Fruit fly (Drosophila melanogaster) whole organism, embryonic: ENCODE measurements around the gene Gcn5.

ENCODE experiments used
- CG10462 ChIP-seq: fragments of 200-800 bp; sonication (Bioruptor generic); optimal IDR thresholded peaks from 2 replicates; lab custom pipeline; 2016; ENCODE audit warnings: missing biosample characterization, missing genetic modification characterization
- CG11085 ChIP-seq: fragments of 200-800 bp; sonication (Bioruptor generic); IDR thresholded peaks from 2 replicates; pipeline ENCODE4 v1.3.6; 2022; ENCODE audit warnings: missing biosample characterization, missing genetic modification characterization
- CG11560 ChIP-seq: fragments of 200-800 bp; sonication (Bioruptor generic); IDR thresholded peaks from 3 replicates; pipeline ENCODE4 v1.3.6; 2022; ENCODE audit warnings: missing biosample characterization, missing genetic modification characterization
- CG12104 ChIP-seq: fragments of 200-800 bp; sonication (Bioruptor generic); optimal IDR thresholded peaks from 3 replicates; lab custom pipeline; 2016; ENCODE audit warnings: missing biosample characterization, missing genetic modification characterization
- CG13894 ChIP-seq: fragments of 200-800 bp; sonication (Bioruptor generic); optimal IDR thresholded peaks from 3 replicates; lab custom pipeline; 2018; ENCODE audit warnings: missing biosample characterization, mild to moderate bottlenecking, missing genetic modification characterization, moderate library complexity
- CG15696 ChIP-seq: fragments of 200-800 bp; sonication (Bioruptor generic); optimal IDR thresholded peaks from 2 replicates; lab custom pipeline; 2019; ENCODE audit warnings: missing biosample characterization, mild to moderate bottlenecking, missing genetic modification characterization, moderate library complexity
- CG1603 ChIP-seq: fragments of 200-800 bp; sonication (Bioruptor generic); optimal IDR thresholded peaks from 2 replicates; lab custom pipeline; 2019; ENCODE audit warnings: missing biosample characterization, mild to moderate bottlenecking, missing genetic modification characterization, moderate library complexity
- CG17912 ChIP-seq: fragments of 200-800 bp; sonication (Bioruptor generic); optimal IDR thresholded peaks from 2 replicates; lab custom pipeline; 2018; ENCODE audit warnings: missing biosample characterization, mild to moderate bottlenecking, missing genetic modification characterization
- CG18476 ChIP-seq: fragments of 200-800 bp; sonication (Bioruptor generic); optimal IDR thresholded peaks from 2 replicates; lab custom pipeline; 2016; ENCODE audit warnings: missing biosample characterization, mild to moderate bottlenecking, missing genetic modification characterization
- CG18619 ChIP-seq: fragments of 200-800 bp; sonication (Bioruptor generic); optimal IDR thresholded peaks from 3 replicates; lab custom pipeline; 2017; ENCODE audit warnings: missing biosample characterization, mild to moderate bottlenecking, missing genetic modification characterization
- CG32532 ChIP-seq: fragments of 200-800 bp; sonication (Bioruptor generic); IDR thresholded peaks from 2 replicates; pipeline ENCODE4 v1.3.6; 2022; ENCODE audit warnings: missing biosample characterization, missing genetic modification characterization
- CG3281 ChIP-seq: fragments of 200-800 bp; sonication (Bioruptor generic); optimal IDR thresholded peaks from 3 replicates; lab custom pipeline; 2017; ENCODE audit warnings: missing biosample characterization, mild to moderate bottlenecking, missing genetic modification characterization
- CG3838 ChIP-seq: fragments of 200-800 bp; sonication (Bioruptor generic); optimal IDR thresholded peaks from 3 replicates; lab custom pipeline; 2016; ENCODE audit warnings: missing biosample characterization, missing genetic modification characterization
- CG3847 ChIP-seq: fragments of 200-800 bp; sonication (Bioruptor generic); IDR thresholded peaks from 2 replicates; pipeline ENCODE4 v1.3.6; 2022; ENCODE audit warnings: missing biosample characterization, missing genetic modification characterization
- CG42726 ChIP-seq: fragments of 200-800 bp; sonication (Bioruptor generic); IDR thresholded peaks from 2 replicates; pipeline ENCODE4 v1.3.6; 2022; ENCODE audit warnings: missing biosample characterization, missing genetic modification characterization; ENCODE audit not compliant: partially characterized antibody
- CG4282 ChIP-seq: fragments of 200-800 bp; sonication (Bioruptor generic); optimal IDR thresholded peaks from 2 replicates; lab custom pipeline; 2016; ENCODE audit warnings: missing biosample characterization, missing genetic modification characterization
- CG6175 ChIP-seq: fragments of 200-800 bp; sonication (Bioruptor generic); IDR thresholded peaks from 3 replicates; pipeline ENCODE4 v1.3.6; 2022; ENCODE audit warnings: missing biosample characterization, missing genetic modification characterization
- CG7556 ChIP-seq: fragments of 200-800 bp; sonication (Bioruptor generic); optimal IDR thresholded peaks from 2 replicates; lab custom pipeline; 2017; ENCODE audit warnings: missing biosample characterization, mild to moderate bottlenecking, missing genetic modification characterization
- D19A ChIP-seq: fragments of 200-800 bp; optimal IDR thresholded peaks from 3 replicates; lab custom pipeline; 2019; ENCODE audit warnings: missing biosample characterization, mild to moderate bottlenecking, missing genetic modification characterization, moderate library complexity
- Doc3 ChIP-seq: fragments of 200-800 bp; sonication (Bioruptor generic); IDR thresholded peaks from 3 replicates; pipeline ENCODE4 v1.3.6; 2022; ENCODE audit warnings: missing biosample characterization, missing genetic modification characterization; ENCODE audit not compliant: partially characterized antibody
- Fer2 ChIP-seq: fragments of 200-800 bp; sonication (Bioruptor generic); optimal IDR thresholded peaks from 2 replicates; lab custom pipeline; 2018; ENCODE audit warnings: missing biosample characterization, mild to moderate bottlenecking, missing genetic modification characterization, moderate library complexity
- Gug ChIP-seq: fragments of 200-800 bp; sonication (Bioruptor generic); IDR thresholded peaks from 4 replicates; pipeline ENCODE4 v1.3.6; 2022; ENCODE audit warnings: missing biosample characterization, missing genetic modification characterization
- HmgZ ChIP-seq: fragments of 200-800 bp; sonication (Bioruptor generic); optimal IDR thresholded peaks from 2 replicates; lab custom pipeline; 2018; ENCODE audit warnings: missing biosample characterization, mild to moderate bottlenecking, missing genetic modification characterization
- Med ChIP-seq: fragments of 200-800 bp; sonication (Bioruptor generic); peaks from one replicate; lab custom pipeline; 2016; ENCODE audit warnings: missing biosample characterization, missing genetic modification characterization, mild to moderate bottlenecking, inconsistent platforms, moderate library complexity
- Mes4 ChIP-seq: fragments of 200-800 bp; sonication (Bioruptor generic); optimal IDR thresholded peaks from 2 replicates; lab custom pipeline; 2016; ENCODE audit warnings: missing biosample characterization, missing genetic modification characterization
- NC2α ChIP-seq: fragments of 200-800 bp; sonication (Bioruptor generic); optimal IDR thresholded peaks from 2 replicates; lab custom pipeline; 2016; ENCODE audit warnings: missing biosample characterization, missing genetic modification characterization
- Oaz ChIP-seq: fragments of 200-800 bp; sonication (Bioruptor generic); IDR thresholded peaks from 2 replicates; pipeline ENCODE4 v1.3.6; 2022; ENCODE audit warnings: missing biosample characterization, missing genetic modification characterization
- Oli ChIP-seq: fragments of 200-800 bp; sonication (Bioruptor generic); optimal IDR thresholded peaks from 2 replicates; lab custom pipeline; 2018; ENCODE audit warnings: missing biosample characterization, mild to moderate bottlenecking, missing genetic modification characterization, moderate library complexity
- Poxn ChIP-seq: fragments of 200-800 bp; sonication (Bioruptor generic); IDR thresholded peaks from 2 replicates; pipeline ENCODE4 v1.3.6; 2022; ENCODE audit warnings: missing biosample characterization, missing genetic modification characterization
- Rfx ChIP-seq: fragments of 200-800 bp; sonication (Bioruptor generic); IDR thresholded peaks from 2 replicates; pipeline ENCODE4 v1.3.6; 2022; ENCODE audit warnings: missing biosample characterization, missing genetic modification characterization
- Stat92E ChIP-seq, 3 experiments: fragments of >200 bp in 2 of 3; fragments of 200-800 bp in 1 of 3; sonication (Bioruptor generic) in 1 of 3; optimal IDR thresholded peaks; 2 replicates each; lab custom pipeline; 2017 to 2019; ENCODE audit warnings: missing biosample characterization in 3 of 3, missing genetic modification characterization in 3 of 3, mild to moderate bottlenecking in 1 of 3, moderate library complexity in 1 of 3
- Vsx1 ChIP-seq: fragments of 200-800 bp; sonication (Bioruptor generic); optimal IDR thresholded peaks from 2 replicates; lab custom pipeline; 2017; ENCODE audit warnings: missing biosample characterization, mild to moderate bottlenecking, missing genetic modification characterization, missing genetic modification reagents
- Xrp1 ChIP-seq: fragments of 200-800 bp; sonication (Bioruptor generic); IDR thresholded peaks from 2 replicates; pipeline ENCODE4 v1.3.6; 2022; ENCODE audit warnings: missing biosample characterization, missing genetic modification characterization
- bab2 ChIP-seq: fragments of 200-800 bp; sonication (Bioruptor generic); optimal IDR thresholded peaks from 2 replicates; lab custom pipeline; 2016; ENCODE audit warnings: missing biosample characterization, missing genetic modification characterization
- cad ChIP-seq: fragments of >200 bp; optimal IDR thresholded peaks from 2 replicates; lab custom pipeline; 2017; ENCODE audit warnings: missing biosample characterization, missing genetic modification characterization
- caup ChIP-seq: fragments of 200-800 bp; sonication (Bioruptor generic); optimal IDR thresholded peaks from 3 replicates; lab custom pipeline; 2017; ENCODE audit warnings: missing biosample characterization, mild to moderate bottlenecking, missing genetic modification characterization, moderate library complexity; ENCODE audit not compliant: severe bottlenecking
- da ChIP-seq: fragments of 200-800 bp; sonication (Bioruptor generic); optimal IDR thresholded peaks from 2 replicates; lab custom pipeline; 2016; ENCODE audit warnings: missing biosample characterization, missing genetic modification characterization
- dan ChIP-seq: fragments of 200-800 bp; sonication (Bioruptor generic); IDR thresholded peaks from 2 replicates; pipeline ENCODE4 v1.3.6; 2022; ENCODE audit warnings: missing biosample characterization, missing genetic modification characterization
- disco-r ChIP-seq: fragments of 200-800 bp; sonication (Bioruptor generic); optimal IDR thresholded peaks from 2 replicates; lab custom pipeline; 2016; ENCODE audit warnings: missing biosample characterization, missing genetic modification characterization
- eve ChIP-seq, 2 experiments: fragments of >200 bp; optimal IDR thresholded peaks; 2 replicates each; lab custom pipeline; 2017; ENCODE audit warnings: missing biosample characterization in 2 of 2, missing genetic modification characterization in 2 of 2
- hth ChIP-seq: fragments of >200 bp; optimal IDR thresholded peaks from 2 replicates; lab custom pipeline; 2017; ENCODE audit warnings: inconsistent platforms
- ken ChIP-seq: fragments of 200-800 bp; sonication (Bioruptor generic); IDR thresholded peaks from 3 replicates; pipeline ENCODE4 v1.3.6; 2022; ENCODE audit warnings: missing biosample characterization, missing genetic modification characterization
- mam ChIP-seq: fragments of 200-800 bp; sonication (Bioruptor generic); optimal IDR thresholded peaks from 3 replicates; lab custom pipeline; 2016; ENCODE audit warnings: missing biosample characterization, missing genetic modification characterization
- nerfin-1 ChIP-seq: fragments of 200-800 bp; sonication (Bioruptor generic); optimal IDR thresholded peaks from 3 replicates; lab custom pipeline; 2019; ENCODE audit warnings: missing biosample characterization, mild to moderate bottlenecking, missing genetic modification characterization, moderate library complexity
- nmo ChIP-seq: fragments of 200-800 bp; sonication (Bioruptor generic); optimal IDR thresholded peaks from 2 replicates; lab custom pipeline; 2018; ENCODE audit warnings: missing biosample characterization, mild to moderate bottlenecking, missing genetic modification characterization, moderate library complexity
- pros ChIP-seq: fragments of 200-800 bp; sonication (Bioruptor generic); optimal IDR thresholded peaks from 3 replicates; lab custom pipeline; 2019; ENCODE audit warnings: missing biosample characterization, mild to moderate bottlenecking, missing genetic modification characterization, moderate library complexity
- pzg ChIP-seq: fragments of 200-800 bp; sonication (Bioruptor generic); optimal IDR thresholded peaks from 3 replicates; lab custom pipeline; 2018; ENCODE audit warnings: missing biosample characterization, mild to moderate bottlenecking, missing genetic modification characterization, moderate library complexity
- sug ChIP-seq: fragments of 200-800 bp; optimal IDR thresholded peaks from 2 replicates; lab custom pipeline; 2019; ENCODE audit warnings: missing biosample characterization, mild to moderate bottlenecking, missing genetic modification characterization, moderate library complexity
- vnd ChIP-seq: fragments of 200-800 bp; sonication (Bioruptor generic); IDR thresholded peaks from 3 replicates; pipeline ENCODE4 v1.3.6; 2022; ENCODE audit warnings: missing biosample characterization, missing genetic modification characterization; ENCODE audit not compliant: partially characterized antibody
- zen2 ChIP-seq: fragments of 200-800 bp; sonication (Bioruptor generic); IDR thresholded peaks from 3 replicates; pipeline ENCODE4 v1.3.6; 2022; ENCODE audit warnings: missing biosample characterization, missing genetic modification characterization; ENCODE audit not compliant: partially characterized antibody
- zf30C ChIP-seq: fragments of 200-800 bp; sonication (Bioruptor generic); optimal IDR thresholded peaks from 3 replicates; lab custom pipeline; 2018; ENCODE audit warnings: missing biosample characterization, mild to moderate bottlenecking, missing genetic modification characterization

The Gcn5 gene

DNA sequence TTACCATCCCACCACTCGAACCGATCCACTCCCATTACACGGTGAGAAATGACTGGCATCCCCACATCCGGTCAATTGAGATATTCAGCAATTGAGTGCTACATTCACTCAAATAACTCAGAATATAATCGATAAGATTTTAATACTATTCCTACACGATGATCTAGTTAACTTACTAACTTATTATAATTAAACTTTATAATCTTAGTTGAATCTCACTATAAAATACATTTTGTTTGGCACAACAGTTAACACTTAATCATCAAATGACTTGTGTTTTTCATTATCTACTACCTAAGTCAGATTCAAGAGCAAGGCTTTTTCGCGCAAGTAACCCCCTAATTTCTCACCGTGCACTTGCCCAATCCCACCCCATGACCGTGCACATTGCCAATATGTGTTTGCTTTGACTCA is 28.5 kb downstream of the Gcn5 start (continued):
- TF ChIP-seq Stat92E (GFP tag; optimal IDR thresholded peaks at IDR 0.05; lab: Kevin White, UChicago), result no peak
- TF ChIP-seq CG12104 (GFP tag; lab: Kevin White, UChicago), result peak; percentile 7
- no peak for TF ChIP-seq Gug (GFP tag; lab: Robert Waterston, UW)
- TF ChIP-seq CG3847 (GFP tag; lab: Robert Waterston, UW), result no peak
- TF ChIP-seq caup (GFP tag; lab: Kevin White, UChicago), result peak; percentile 11
- peak; percentile 56 for TF ChIP-seq CG7556
- no peak for TF ChIP-seq disco-r (GFP tag; lab: Kevin White, UChicago)
- no peak for TF ChIP-seq NC2α
- TF ChIP-seq vnd, result no peak
- peak; percentile 8 for TF ChIP-seq mam
- TF ChIP-seq Poxn, result no peak
- TF ChIP-seq zen2 (GFP tag; lab: Robert Waterston, UW), result no peak
- TF ChIP-seq Xrp1 (GFP tag; lab: Robert Waterston, UW), result 0 out of 2 replicates have a peak, but pooled peaks have one; percentile 26
- TF ChIP-seq pzg (GFP tag; lab: Kevin White, UChicago), result no peak
- TF ChIP-seq CG11560 (tag; lab: Robert Waterston, UW), result 0 out of 3 replicates have a peak, but pooled peaks have one; percentile 30
- no peak for TF ChIP-seq da
- TF ChIP-seq CG32532, result peak; percentile 4; the same call in 1 of the 2 replicates
- TF ChIP-seq Oli (tag; lab: Kevin White, UChicago), result peak; percentile 43
- no peak for TF ChIP-seq CG13894 (tag; lab: Kevin White, UChicago)
- 0 out of 2 replicates have a peak, but pooled peaks have one; percentile 19 for TF ChIP-seq Rfx (GFP tag; lab: Robert Waterston, UW)
- TF ChIP-seq D19A (tag; lab: Kevin White, UChicago), result peak; percentile 43
- no peak for TF ChIP-seq CG3838 (GFP tag; lab: Kevin White, UChicago)
- peak; percentile 35 for TF ChIP-seq nerfin-1 (tag; lab: Kevin White, UChicago)
- no peak for TF ChIP-seq Oaz (GFP tag; lab: Robert Waterston, UW)
- no peak for TF ChIP-seq Fer2 (tag; lab: Kevin White, UChicago)
- TF ChIP-seq CG11085 (GFP tag; lab: Robert Waterston, UW), result no peak
- peak; percentile 8 for TF ChIP-seq Vsx1 (GFP tag; lab: Kevin White, UChicago)
- no peak for TF ChIP-seq pros
- peak; percentile 16 for TF ChIP-seq CG18619 (GFP tag; lab: Kevin White, UChicago)
- TF ChIP-seq CG10462 (GFP tag; lab: Kevin White, UChicago), result no peak
- TF ChIP-seq cad (GFP tag; lab: Kevin White, UChicago), result no peak
- peak; percentile 29 for TF ChIP-seq HmgZ (tag; lab: Kevin White, UChicago)
- no peak for TF ChIP-seq CG42726 (GFP tag; lab: Robert Waterston, UW)
- TF ChIP-seq CG15696 (tag; lab: Kevin White, UChicago), result no peak
- TF ChIP-seq bab2 (GFP tag; lab: Kevin White, UChicago), result peak; percentile 11
- peak; percentile 53 for TF ChIP-seq nmo
- TF ChIP-seq CG18476, result peak; percentile 20
- no peak for TF ChIP-seq dan (GFP tag; lab: Robert Waterston, UW)
- TF ChIP-seq CG4282, result no peak
- peak; percentile 47 for TF ChIP-seq CG3281 (GFP tag; lab: Kevin White, UChicago)
- TF ChIP-seq CG1603 (tag; lab: Kevin White, UChicago), result peak; percentile 18
- TF ChIP-seq CG17912, result no peak
- TF ChIP-seq Doc3, result no peak
- no peak for TF ChIP-seq ken (GFP tag; lab: Robert Waterston, UW)
- TF ChIP-seq hth (lab: Kevin White, UChicago), result no peak
- no peak for TF ChIP-seq CG6175 (GFP tag; lab: Robert Waterston, UW)
- peak; percentile 0 for TF ChIP-seq sug (tag; lab: Kevin White, UChicago)
- TF ChIP-seq zf30C (GFP tag; lab: Kevin White, UChicago), result peak; percentile 47
- peak; percentile 56 for TF ChIP-seq Med (GFP tag; lab: Kevin White, UChicago)
- no peak for TF ChIP-seq Mes4
- no peak for TF ChIP-seq eve (GFP tag; optimal IDR thresholded peaks at IDR 0.05; lab: Kevin White, UChicago)
